Fruit fly (Drosophila melanogaster) whole organism, embryonic: Measurements from ENCODE around the gene CG42727.
A peak's percentile ranks its signal among the peaks of the same experiment; 100 is the strongest.

Experiments
- Ada2b ChIP-seq: fragments of 200-800 bp; sonication (Bioruptor generic); IDR thresholded peaks from 2 replicates; pipeline ENCODE4 v1.3.6; 2022; ENCODE audit warnings: missing biosample characterization, missing genetic modification characterization
- BEAF-32 ChIP-seq: fragments of 200-800 bp; sonication (Bioruptor generic); optimal IDR thresholded peaks from 3 replicates; lab custom pipeline; 2017; ENCODE audit warnings: missing biosample characterization, missing genetic modification characterization, mild to moderate bottlenecking, moderate library complexity, missing genetic modification reagents
- CG1024 ChIP-seq: fragments of 200-800 bp; sonication (Bioruptor generic); IDR thresholded peaks from 2 replicates; pipeline ENCODE4 v1.3.6; 2022; ENCODE audit warnings: missing biosample characterization, missing genetic modification characterization
- CG10462 ChIP-seq: fragments of 200-800 bp; sonication (Bioruptor generic); optimal IDR thresholded peaks from 2 replicates; lab custom pipeline; 2016; ENCODE audit warnings: missing biosample characterization, missing genetic modification characterization
- CG12104 ChIP-seq: fragments of 200-800 bp; sonication (Bioruptor generic); optimal IDR thresholded peaks from 3 replicates; lab custom pipeline; 2016; ENCODE audit warnings: missing biosample characterization, missing genetic modification characterization
- CG14050 ChIP-seq: fragments of 200-800 bp; sonication (Bioruptor generic); IDR thresholded peaks from 3 replicates; pipeline ENCODE4 v1.3.6; 2022; ENCODE audit warnings: missing biosample characterization, missing genetic modification characterization
- CG15479 ChIP-seq: fragments of 200-800 bp; sonication (Bioruptor generic); optimal IDR thresholded peaks from 3 replicates; lab custom pipeline; 2019; ENCODE audit warnings: missing biosample characterization, mild to moderate bottlenecking, missing genetic modification characterization, moderate library complexity
- CG15696 ChIP-seq: fragments of 200-800 bp; sonication (Bioruptor generic); optimal IDR thresholded peaks from 2 replicates; lab custom pipeline; 2019; ENCODE audit warnings: missing biosample characterization, mild to moderate bottlenecking, missing genetic modification characterization, moderate library complexity
- CG2120 ChIP-seq: fragments of 200-800 bp; sonication (Bioruptor generic); optimal IDR thresholded peaks from 3 replicates; lab custom pipeline; 2016; ENCODE audit warnings: missing biosample characterization, missing genetic modification characterization
- CG34422 ChIP-seq: fragments of 200-800 bp; sonication (Bioruptor generic); IDR thresholded peaks from 3 replicates; pipeline ENCODE4 v1.3.6; 2022; ENCODE audit warnings: missing biosample characterization, missing genetic modification characterization
- CG3995 ChIP-seq: fragments of 200-800 bp; sonication (Bioruptor generic); optimal IDR thresholded peaks from 3 replicates; lab custom pipeline; 2016; ENCODE audit warnings: missing biosample characterization, missing genetic modification characterization
- CG4707 ChIP-seq: fragments of 200-800 bp; sonication (Bioruptor generic); optimal IDR thresholded peaks from 2 replicates; lab custom pipeline; 2018; ENCODE audit warnings: missing biosample characterization, mild to moderate bottlenecking, missing genetic modification characterization, moderate library complexity
- CG6813 ChIP-seq: fragments of 200-800 bp; sonication (Bioruptor generic); optimal IDR thresholded peaks from 2 replicates; lab custom pipeline; 2017; ENCODE audit warnings: missing biosample characterization, missing genetic modification characterization, mild to moderate bottlenecking, moderate library complexity, missing genetic modification reagents
- CG9817 ChIP-seq: fragments of 200-800 bp; sonication (Bioruptor generic); optimal IDR thresholded peaks from 2 replicates; lab custom pipeline; 2018; ENCODE audit warnings: missing biosample characterization, mild to moderate bottlenecking, missing genetic modification characterization, moderate library complexity
- CG9876 ChIP-seq: fragments of 200-800 bp; sonication (Bioruptor generic); optimal IDR thresholded peaks from 2 replicates; lab custom pipeline; 2016; ENCODE audit warnings: missing biosample characterization, missing genetic modification characterization
- CG9932 ChIP-seq: fragments of 200-800 bp; sonication (Bioruptor generic); IDR thresholded peaks from 2 replicates; pipeline ENCODE4 v1.3.6; 2022; ENCODE audit warnings: missing biosample characterization, missing genetic modification characterization
- Chrac-16 ChIP-seq: fragments of 200-800 bp; sonication (Bioruptor generic); optimal IDR thresholded peaks from 3 replicates; lab custom pipeline; 2016; ENCODE audit warnings: missing biosample characterization, missing genetic modification characterization
- CrebB ChIP-seq: fragments of 200-800 bp; sonication (Bioruptor generic); optimal IDR thresholded peaks from 3 replicates; lab custom pipeline; 2018; ENCODE audit warnings: missing biosample characterization, mild to moderate bottlenecking, missing genetic modification characterization
- D19B ChIP-seq: fragments of 200-800 bp; sonication (Bioruptor generic); optimal IDR thresholded peaks from 2 replicates; lab custom pipeline; 2017; ENCODE audit warnings: missing biosample characterization, mild to moderate bottlenecking, missing genetic modification characterization
- Dip2 ChIP-seq: fragments of 200-800 bp; sonication (Bioruptor generic); IDR thresholded peaks from 2 replicates; pipeline ENCODE4 v1.3.6; 2022; ENCODE audit warnings: missing biosample characterization, missing genetic modification characterization
- Dref ChIP-seq: fragments of 200-800 bp; sonication (Bioruptor generic); IDR thresholded peaks from 2 replicates; pipeline ENCODE4 v1.3.6; 2022; ENCODE audit warnings: missing biosample characterization, missing genetic modification characterization
- HHEX ChIP-seq: fragments of 200-800 bp; sonication (Bioruptor generic); optimal IDR thresholded peaks from 3 replicates; lab custom pipeline; 2017; ENCODE audit warnings: missing biosample characterization, mild to moderate bottlenecking, missing genetic modification characterization, missing genetic modification reagents
- Hmx ChIP-seq: fragments of 200-800 bp; sonication (Bioruptor generic); optimal IDR thresholded peaks from 2 replicates; lab custom pipeline; 2016; ENCODE audit warnings: missing biosample characterization, missing genetic modification characterization
- Hr39 ChIP-seq: fragments of >200 bp; optimal IDR thresholded peaks from 2 replicates; lab custom pipeline; 2017
- Hr78 ChIP-seq, 2 experiments: fragments of 200-800 bp in 1 of 2; fragments of >200 bp in 1 of 2; sonication (Bioruptor generic) in 1 of 2; optimal IDR thresholded peaks; 2 replicates each; lab custom pipeline; 2017 to 2019; ENCODE audit warnings: missing biosample characterization in 2 of 2, missing genetic modification characterization in 2 of 2, mild to moderate bottlenecking in 1 of 2, moderate library complexity in 1 of 2
- Max ChIP-seq: fragments of 200-800 bp; sonication (Bioruptor generic); optimal IDR thresholded peaks from 2 replicates; lab custom pipeline; 2016; ENCODE audit warnings: missing biosample characterization, mild to moderate bottlenecking, missing genetic modification characterization
- NC2α ChIP-seq: fragments of 200-800 bp; sonication (Bioruptor generic); optimal IDR thresholded peaks from 2 replicates; lab custom pipeline; 2016; ENCODE audit warnings: missing biosample characterization, missing genetic modification characterization
- Opbp ChIP-seq: fragments of 200-800 bp; sonication (Bioruptor generic); IDR thresholded peaks from 3 replicates; pipeline ENCODE4 v1.3.6; 2022; ENCODE audit warnings: missing biosample characterization, missing genetic modification characterization; ENCODE audit not compliant: partially characterized antibody
- Rfx ChIP-seq: fragments of 200-800 bp; sonication (Bioruptor generic); IDR thresholded peaks from 2 replicates; pipeline ENCODE4 v1.3.6; 2022; ENCODE audit warnings: missing biosample characterization, missing genetic modification characterization
- Sin3A ChIP-seq: fragments of >200 bp; optimal IDR thresholded peaks from 2 replicates; lab custom pipeline; 2018
- Xbp1 ChIP-seq: fragments of 200-800 bp; sonication (Bioruptor generic); optimal IDR thresholded peaks from 3 replicates; lab custom pipeline; 2016; ENCODE audit warnings: missing biosample characterization, mild to moderate bottlenecking, missing genetic modification characterization
- aop ChIP-seq: fragments of 200-800 bp; sonication (Bioruptor generic); IDR thresholded peaks from 2 replicates; pipeline ENCODE4 v1.3.6; 2022; ENCODE audit warnings: missing biosample characterization, missing genetic modification characterization
- bsh ChIP-seq, 2 experiments: fragments of 200-800 bp; sonication (Bioruptor generic); optimal IDR thresholded peaks; 2 replicates each; lab custom pipeline; 2017 to 2018; ENCODE audit warnings: mild to moderate bottlenecking in 2 of 2, missing biosample characterization in 2 of 2, missing genetic modification characterization in 2 of 2, moderate library complexity in 1 of 2
- cg ChIP-seq: fragments of 200-800 bp; sonication (Bioruptor generic); optimal IDR thresholded peaks from 3 replicates; lab custom pipeline; 2019; ENCODE audit warnings: missing biosample characterization, mild to moderate bottlenecking, missing genetic modification characterization, moderate library complexity
- ci ChIP-seq: fragments of 200-800 bp; sonication (Bioruptor generic); IDR thresholded peaks from 3 replicates; pipeline ENCODE4 v1.3.6; 2022; ENCODE audit warnings: missing biosample characterization, missing genetic modification characterization
- corto ChIP-seq: fragments of 200-800 bp; sonication (Bioruptor generic); optimal IDR thresholded peaks from 2 replicates; lab custom pipeline; 2016; ENCODE audit warnings: missing biosample characterization, mild to moderate bottlenecking, missing genetic modification characterization, moderate library complexity
- fd64A ChIP-seq: fragments of 200-800 bp; sonication (Bioruptor generic); optimal IDR thresholded peaks from 3 replicates; lab custom pipeline; 2018; ENCODE audit warnings: missing biosample characterization, mild to moderate bottlenecking, missing genetic modification characterization
- ham ChIP-seq: fragments of 200-800 bp; sonication (Bioruptor generic); IDR thresholded peaks from 2 replicates; pipeline ENCODE4 v1.3.6; 2022; ENCODE audit warnings: missing biosample characterization, missing genetic modification characterization
- kah ChIP-seq: fragments of 200-800 bp; sonication (Bioruptor generic); optimal IDR thresholded peaks from 2 replicates; lab custom pipeline; 2018; ENCODE audit warnings: missing biosample characterization, mild to moderate bottlenecking, missing genetic modification characterization
- lbe ChIP-seq: fragments of 200-800 bp; sonication (Bioruptor generic); optimal IDR thresholded peaks from 2 replicates; lab custom pipeline; 2016; ENCODE audit warnings: missing biosample characterization, mild to moderate bottlenecking, missing genetic modification characterization
- lola ChIP-seq, 3 experiments: fragments of >200 bp in 2 of 3; fragments of 200-800 bp in 1 of 3; sonication (Bioruptor generic) in 1 of 3; optimal IDR thresholded peaks; 2 replicates each; lab custom pipeline; 2017 to 2019; ENCODE audit warnings: missing biosample characterization in 3 of 3, missing genetic modification characterization in 3 of 3, mild to moderate bottlenecking in 1 of 3, moderate library complexity in 1 of 3
- mld ChIP-seq: fragments of 200-800 bp; sonication (Bioruptor generic); IDR thresholded peaks from 3 replicates; pipeline ENCODE4 v1.3.6; 2022; ENCODE audit warnings: missing biosample characterization, missing genetic modification characterization; ENCODE audit not compliant: partially characterized antibody
- peb ChIP-seq: fragments of 200-800 bp; sonication (Bioruptor generic); IDR thresholded peaks from 2 replicates; pipeline ENCODE4 v1.3.6; 2022; ENCODE audit warnings: missing biosample characterization, missing genetic modification characterization
- psq ChIP-seq: fragments of 200-800 bp; sonication (Bioruptor generic); optimal IDR thresholded peaks from 2 replicates; lab custom pipeline; 2017; ENCODE audit warnings: missing biosample characterization, missing genetic modification characterization
- sd ChIP-seq: fragments of 200-800 bp; sonication (Bioruptor generic); optimal IDR thresholded peaks from 3 replicates; lab custom pipeline; 2018; ENCODE audit warnings: missing biosample characterization, mild to moderate bottlenecking, missing genetic modification characterization, moderate library complexity
- sim ChIP-seq: fragments of 200-800 bp; sonication (Bioruptor generic); IDR thresholded peaks from 2 replicates; pipeline ENCODE4 v1.3.6; 2022; ENCODE audit warnings: missing biosample characterization, missing genetic modification characterization
- slp2 ChIP-seq: fragments of 200-800 bp; sonication (Bioruptor generic); optimal IDR thresholded peaks from 2 replicates; lab custom pipeline; 2016; ENCODE audit warnings: missing biosample characterization, missing genetic modification characterization
- sob ChIP-seq: fragments of 200-800 bp; sonication (Bioruptor generic); IDR thresholded peaks from 2 replicates; pipeline ENCODE4 v1.3.6; 2022; ENCODE audit warnings: missing biosample characterization, missing genetic modification characterization
- tap ChIP-seq: fragments of 200-800 bp; optimal IDR thresholded peaks from 3 replicates; lab custom pipeline; 2019; ENCODE audit warnings: missing biosample characterization, mild to moderate bottlenecking, missing genetic modification characterization, moderate library complexity
- tll ChIP-seq, 2 experiments: fragments of 200-800 bp in 1 of 2; fragments of >200 bp in 1 of 2; sonication (Bioruptor generic) in 1 of 2; optimal IDR thresholded peaks; 2 replicates each; lab custom pipeline; 2017 to 2019; ENCODE audit warnings: missing biosample characterization in 2 of 2, missing genetic modification characterization in 2 of 2, mild to moderate bottlenecking in 1 of 2, moderate library complexity in 1 of 2
- yki ChIP-seq: fragments of >200 bp; optimal IDR thresholded peaks from 3 replicates; lab custom pipeline; 2018
- zf30C ChIP-seq: fragments of 200-800 bp; sonication (Bioruptor generic); optimal IDR thresholded peaks from 3 replicates; lab custom pipeline; 2018; ENCODE audit warnings: missing biosample characterization, mild to moderate bottlenecking, missing genetic modification characterization

The CG42727 gene

dm6 chr3R:15330472-15330871, 17.4 kb upstream of the CG42727 start, which contains the start of gene mRpL9 (continued):
- no peak for TF ChIP-seq Ada2b (GFP tag; lab: Robert Waterston, UW)
- no peak for TF ChIP-seq fd64A (GFP tag; lab: Kevin White, UChicago)
- peak; percentile 33 for TF ChIP-seq CG9817 (tag; lab: Kevin White, UChicago)
- TF ChIP-seq ci: 0 out of 3 replicates have a peak, but pooled peaks have one; percentile 37
- TF ChIP-seq corto (GFP tag; lab: Kevin White, UChicago): no peak
- no peak for TF ChIP-seq ham (GFP tag; lab: Robert Waterston, UW)
- TF ChIP-seq Hr39: no peak
- TF ChIP-seq sim (GFP tag; lab: Robert Waterston, UW): no peak
- peak in 1 of 3 experiments; percentile 18 for TF ChIP-seq lola (GFP tag; optimal IDR thresholded peaks at IDR 0.05; lab: Kevin White, UChicago)
- TF ChIP-seq aop (GFP tag; lab: Robert Waterston, UW): no peak
- peak; percentile 47; the same call in 1 of the 2 replicates for TF ChIP-seq Rfx (GFP tag; lab: Robert Waterston, UW)
- TF ChIP-seq CG9932: peak; percentile 60
- TF ChIP-seq psq (GFP tag; lab: Kevin White, UChicago): no peak
- TF ChIP-seq peb (GFP tag; lab: Robert Waterston, UW): no peak
- peak; percentile 43 for TF ChIP-seq Sin3A (lab: Kevin White, UChicago)
- TF ChIP-seq Max (GFP tag; lab: Kevin White, UChicago): no peak
- no peak for TF ChIP-seq Chrac-16
- TF ChIP-seq CG3995 (GFP tag; lab: Kevin White, UChicago): peak; percentile 95
- TF ChIP-seq CG2120 (GFP tag; lab: Kevin White, UChicago): peak; percentile 59
- TF ChIP-seq CG6813 (GFP tag; lab: Kevin White, UChicago): no peak
- TF ChIP-seq slp2: no peak
- no peak for TF ChIP-seq D19B
- no peak for TF ChIP-seq kah
- no peak for TF ChIP-seq Hmx (GFP tag; lab: Kevin White, UChicago)
- no peak for TF ChIP-seq CG15479
- no peak for TF ChIP-seq CG10462 (GFP tag; lab: Kevin White, UChicago)
- no peak for TF ChIP-seq CG34422 (GFP tag; lab: Robert Waterston, UW)
- no peak for TF ChIP-seq Xbp1 (GFP tag; lab: Kevin White, UChicago)
- no peak for TF ChIP-seq CG14050
- no peak for TF ChIP-seq NC2α
- no peak for TF ChIP-seq sd (tag; lab: Kevin White, UChicago)
- no peak for TF ChIP-seq yki (lab: Kevin White, UChicago)
- peak in 1 of 2 experiments; percentile 7 for TF ChIP-seq bsh (GFP tag; optimal IDR thresholded peaks at IDR 0.05; lab: Kevin White, UChicago)
- TF ChIP-seq zf30C (GFP tag; lab: Kevin White, UChicago): peak; percentile 10
- TF ChIP-seq BEAF-32: peak; percentile 68
- TF ChIP-seq CG9876: no peak
- TF ChIP-seq sob (GFP tag; lab: Robert Waterston, UW): peak; percentile 43; the same call in 1 of the 2 replicates
- TF ChIP-seq Opbp (GFP tag; lab: Robert Waterston, UW): peak; percentile 38; the same call in 1 of the 3 replicates
- TF ChIP-seq CG4707 (GFP tag; lab: Kevin White, UChicago): no peak
- TF ChIP-seq Dip2 (GFP tag; lab: Robert Waterston, UW): no peak
- TF ChIP-seq mld (GFP tag; lab: Robert Waterston, UW): no peak
- TF ChIP-seq tap (tag; lab: Kevin White, UChicago): no peak
- TF ChIP-seq CG1024 (GFP tag; lab: Robert Waterston, UW): no peak
- TF ChIP-seq lbe (GFP tag; lab: Kevin White, UChicago): no peak
- TF ChIP-seq CG12104 (GFP tag; lab: Kevin White, UChicago): no peak
- no peak for TF ChIP-seq cg (GFP tag; lab: Kevin White, UChicago)
- no peak for TF ChIP-seq Hr78 (GFP tag; optimal IDR thresholded peaks at IDR 0.05; lab: Kevin White, UChicago)
- TF ChIP-seq tll (GFP tag; optimal IDR thresholded peaks at IDR 0.05; lab: Kevin White, UChicago): peak in 1 of 2 experiments; percentile 34
- no peak for TF ChIP-seq CrebB
- no peak for TF ChIP-seq HHEX (GFP tag; lab: Kevin White, UChicago)
- TF ChIP-seq Dref (GFP tag; lab: Robert Waterston, UW): peak; percentile 29; the same call in 1 of the 2 replicates
- TF ChIP-seq CG15696 (tag; lab: Kevin White, UChicago): no peak
